Worm (Caenorhabditis elegans) whole organism, L2 larva: ENCODE data around the gene ceh-93.

Experiments
- C34F6.9 ChIP-seq: fragments of 150-350 bp; optimal IDR thresholded peaks from 2 replicates; lab custom pipeline; 2014; ENCODE audit warnings: missing biosample characterization, missing genetic modification characterization
- F13H6.1 ChIP-seq: sonication (generic microtip); optimal IDR thresholded peaks from 2 replicates; lab custom pipeline; 2016; ENCODE audit warnings: missing genetic modification characterization, missing compliant biosample characterization
- R02D3.7 ChIP-seq: fragments of 150-350 bp; optimal IDR thresholded peaks from 2 replicates; lab custom pipeline; 2014; ENCODE audit warnings: missing biosample characterization, missing genetic modification characterization
- Y55F3AM.14 ChIP-seq: fragments of 200-800 bp; sonication (Bioruptor generic); optimal IDR thresholded peaks from 2 replicates; lab custom pipeline; 2018; ENCODE audit warnings: mild to moderate bottlenecking, missing genetic modification characterization, missing compliant biosample characterization
- ZK546.5 ChIP-seq: sonication (generic microtip); optimal IDR thresholded peaks from 2 replicates; lab custom pipeline; 2017; ENCODE audit warnings: missing biosample characterization, missing genetic modification characterization
- alr-1 ChIP-seq: fragments of 150-350 bp; optimal IDR thresholded peaks from 2 replicates; lab custom pipeline; 2014; ENCODE audit warnings: missing biosample characterization, missing genetic modification characterization
- aly-2 ChIP-seq: fragments of 150-350 bp; optimal IDR thresholded peaks from 2 replicates; lab custom pipeline; 2014; ENCODE audit warnings: missing biosample characterization, missing genetic modification characterization
- ama-1 ChIP-seq: fragments of 150-350 bp; optimal IDR thresholded peaks from 2 replicates; lab custom pipeline; 2018; ENCODE audit warnings: inconsistent platforms
- blmp-1 ChIP-seq: sonication (generic microtip); optimal IDR thresholded peaks from 2 replicates; lab custom pipeline; 2017; ENCODE audit warnings: missing genetic modification characterization, mild to moderate bottlenecking, missing compliant biosample characterization, antibody characterized with exemption, moderate library complexity; ENCODE audit not compliant: insufficient read depth
- ceh-16 ChIP-seq: fragments of 150-350 bp; optimal IDR thresholded peaks from 2 replicates; lab custom pipeline; 2014; ENCODE audit warnings: missing biosample characterization, missing genetic modification characterization
- ceh-82 ChIP-seq: fragments of 150-350 bp; optimal IDR thresholded peaks from 2 replicates; lab custom pipeline; 2014; ENCODE audit warnings: missing biosample characterization, missing genetic modification characterization
- crh-2 ChIP-seq: sonication (generic microtip); optimal IDR thresholded peaks from 2 replicates; lab custom pipeline; 2017; ENCODE audit warnings: missing biosample characterization, missing genetic modification characterization
- dmd-4 ChIP-seq: sonication (generic microtip); optimal IDR thresholded peaks from 2 replicates; lab custom pipeline; 2017; ENCODE audit warnings: missing biosample characterization, missing genetic modification characterization
- egl-27 ChIP-seq: sonication (generic microtip); optimal IDR thresholded peaks from 3 replicates; lab custom pipeline; 2017; ENCODE audit warnings: missing biosample characterization, missing genetic modification reagents, missing genetic modification characterization
- elt-1 ChIP-seq: fragments of 150-350 bp; optimal IDR thresholded peaks from 2 replicates; lab custom pipeline; 2014; ENCODE audit warnings: missing biosample characterization, missing genetic modification characterization
- elt-3 ChIP-seq: sonication (generic microtip); optimal IDR thresholded peaks from 2 replicates; lab custom pipeline; 2017; ENCODE audit warnings: missing biosample characterization, missing genetic modification characterization
- fos-1 ChIP-seq: fragments of 150-350 bp; optimal IDR thresholded peaks from 2 replicates; lab custom pipeline; 2014; ENCODE audit warnings: missing biosample characterization, missing genetic modification characterization
- gmeb-1 ChIP-seq: fragments of 150-350 bp; optimal IDR thresholded peaks from 2 replicates; lab custom pipeline; 2014; ENCODE audit warnings: missing biosample characterization, missing genetic modification characterization
- lin-11 ChIP-seq: fragments of 150-350 bp; sonication (generic microtip); optimal IDR thresholded peaks from 2 replicates; lab custom pipeline; 2014; ENCODE audit warnings: missing biosample characterization, missing genetic modification characterization, inconsistent platforms, mixed read lengths
- lin-13 ChIP-seq: fragments of 150-350 bp; optimal IDR thresholded peaks from 2 replicates; lab custom pipeline; 2014; ENCODE audit warnings: missing biosample characterization, missing genetic modification reagents, missing genetic modification characterization
- lin-39 ChIP-seq: fragments of 150-350 bp; optimal IDR thresholded peaks from 2 replicates; lab custom pipeline; 2014; ENCODE audit warnings: missing biosample characterization, missing genetic modification reagents, missing genetic modification characterization
- lsy-2 ChIP-seq, 2 experiments: fragments of 150-350 bp in 1 of 2; sonication (generic microtip) in 1 of 2; optimal IDR thresholded peaks; 2 replicates each; lab custom pipeline; 2014 to 2017; ENCODE audit warnings: missing biosample characterization in 2 of 2, missing genetic modification characterization in 2 of 2
- mab-5 ChIP-seq: fragments of 150-350 bp; optimal IDR thresholded peaks from 2 replicates; lab custom pipeline; 2014; ENCODE audit warnings: missing biosample characterization, missing genetic modification characterization
- mbf-1 ChIP-seq: sonication (generic microtip); optimal IDR thresholded peaks from 2 replicates; lab custom pipeline; 2017; ENCODE audit warnings: missing biosample characterization, missing genetic modification characterization
- mdl-1 ChIP-seq, 2 experiments: fragments of 150-350 bp in 1 of 2; sonication (generic microtip) in 1 of 2; optimal IDR thresholded peaks; 2 replicates each; lab custom pipeline; 2017; ENCODE audit warnings: missing biosample characterization in 2 of 2, missing genetic modification characterization in 2 of 2
- nhr-10 ChIP-seq: sonication (generic microtip); optimal IDR thresholded peaks from 2 replicates; lab custom pipeline; 2017; ENCODE audit warnings: missing biosample characterization, missing genetic modification characterization
- nhr-11 ChIP-seq: fragments of 150-350 bp; optimal IDR thresholded peaks from 2 replicates; lab custom pipeline; 2014; ENCODE audit warnings: missing biosample characterization, missing genetic modification characterization
- nhr-12 ChIP-seq: fragments of 150-350 bp; optimal IDR thresholded peaks from 2 replicates; lab custom pipeline; 2014; ENCODE audit warnings: missing biosample characterization, missing genetic modification characterization
- nhr-129 ChIP-seq: fragments of 150-350 bp; optimal IDR thresholded peaks from 2 replicates; lab custom pipeline; 2014; ENCODE audit warnings: missing biosample characterization, missing genetic modification characterization
- nhr-21 ChIP-seq: fragments of 150-350 bp; optimal IDR thresholded peaks from 2 replicates; lab custom pipeline; 2014; ENCODE audit warnings: missing biosample characterization, missing genetic modification characterization
- nhr-23 ChIP-seq: fragments of 150-350 bp; optimal IDR thresholded peaks from 2 replicates; lab custom pipeline; 2014; ENCODE audit warnings: missing biosample characterization, missing genetic modification reagents, missing genetic modification characterization
- nhr-237 ChIP-seq: fragments of 150-350 bp; optimal IDR thresholded peaks from 2 replicates; lab custom pipeline; 2014; ENCODE audit warnings: missing biosample characterization, missing genetic modification characterization
- nhr-25 ChIP-seq: fragments of 150-350 bp; sonication (generic microtip); optimal IDR thresholded peaks from 3 replicates; lab custom pipeline; 2014; ENCODE audit warnings: missing biosample characterization, missing genetic modification characterization
- nhr-6 ChIP-seq: fragments of 150-350 bp; optimal IDR thresholded peaks from 2 replicates; lab custom pipeline; 2014; ENCODE audit warnings: missing biosample characterization, missing genetic modification characterization
- nhr-77 ChIP-seq: fragments of 150-350 bp; optimal IDR thresholded peaks from 2 replicates; lab custom pipeline; 2014; ENCODE audit warnings: missing biosample characterization, missing genetic modification characterization
- peb-1 ChIP-seq: fragments of 150-350 bp; optimal IDR thresholded peaks from 2 replicates; lab custom pipeline; 2014; ENCODE audit warnings: missing biosample characterization, missing genetic modification characterization
- sem-4 ChIP-seq: fragments of 150-350 bp; optimal IDR thresholded peaks from 2 replicates; lab custom pipeline; 2014; ENCODE audit warnings: missing biosample characterization, missing genetic modification reagents, missing genetic modification characterization
- skn-1 ChIP-seq: sonication (generic microtip); optimal IDR thresholded peaks from 2 replicates; lab custom pipeline; 2017; ENCODE audit warnings: missing biosample characterization, missing genetic modification characterization
- sma-3 ChIP-seq: sonication (generic microtip); optimal IDR thresholded peaks from 2 replicates; lab custom pipeline; 2016; ENCODE audit warnings: missing genetic modification reagents, missing genetic modification characterization, missing compliant biosample characterization
- sma-9 ChIP-seq, 2 experiments: fragments of 150-350 bp in 1 of 2; sonication (generic microtip) in 1 of 2; optimal IDR thresholded peaks; 2 replicates each; lab custom pipeline; 2014 to 2016; ENCODE audit warnings: missing genetic modification characterization in 2 of 2, mild to moderate bottlenecking in 1 of 2, missing biosample characterization in 1 of 2, missing compliant biosample characterization in 1 of 2, missing genetic modification reagents in 1 of 2, moderate library complexity in 1 of 2
- snpc-4 ChIP-seq: fragments of 150-350 bp; optimal IDR thresholded peaks from 2 replicates; lab custom pipeline; 2014; ENCODE audit warnings: missing biosample characterization, missing genetic modification characterization
- unc-39 ChIP-seq: fragments of 150-350 bp; optimal IDR thresholded peaks from 2 replicates; lab custom pipeline; 2014; ENCODE audit warnings: missing biosample characterization, missing genetic modification characterization
- unc-55 ChIP-seq: fragments of 150-350 bp; sonication (generic microtip); optimal IDR thresholded peaks from 3 replicates; lab custom pipeline; 2014; ENCODE audit warnings: missing biosample characterization, missing genetic modification reagents, missing genetic modification characterization
- unc-62 ChIP-seq: fragments of 150-350 bp; optimal IDR thresholded peaks from 2 replicates; lab custom pipeline; 2014; ENCODE audit warnings: missing biosample characterization, missing genetic modification reagents, missing genetic modification characterization
- zag-1 ChIP-seq: fragments of 150-350 bp; optimal IDR thresholded peaks from 2 replicates; lab custom pipeline; 2014; ENCODE audit warnings: missing biosample characterization, missing genetic modification characterization
- ztf-1 ChIP-seq: fragments of 200-800 bp; sonication (Bioruptor generic); conservative IDR thresholded peaks from 2 replicates; pipeline ENCODE4 v1.3.6; 2022; ENCODE audit warnings: missing genetic modification characterization, missing compliant biosample characterization
- ztf-11 ChIP-seq: sonication (generic microtip); optimal IDR thresholded peaks from 2 replicates; lab custom pipeline; 2017; ENCODE audit warnings: missing biosample characterization, missing genetic modification characterization
- ztf-4 ChIP-seq: fragments of 150-350 bp; optimal IDR thresholded peaks from 2 replicates; lab custom pipeline; 2014; ENCODE audit warnings: missing biosample characterization, missing genetic modification characterization

Gene ceh-93

DNA sequence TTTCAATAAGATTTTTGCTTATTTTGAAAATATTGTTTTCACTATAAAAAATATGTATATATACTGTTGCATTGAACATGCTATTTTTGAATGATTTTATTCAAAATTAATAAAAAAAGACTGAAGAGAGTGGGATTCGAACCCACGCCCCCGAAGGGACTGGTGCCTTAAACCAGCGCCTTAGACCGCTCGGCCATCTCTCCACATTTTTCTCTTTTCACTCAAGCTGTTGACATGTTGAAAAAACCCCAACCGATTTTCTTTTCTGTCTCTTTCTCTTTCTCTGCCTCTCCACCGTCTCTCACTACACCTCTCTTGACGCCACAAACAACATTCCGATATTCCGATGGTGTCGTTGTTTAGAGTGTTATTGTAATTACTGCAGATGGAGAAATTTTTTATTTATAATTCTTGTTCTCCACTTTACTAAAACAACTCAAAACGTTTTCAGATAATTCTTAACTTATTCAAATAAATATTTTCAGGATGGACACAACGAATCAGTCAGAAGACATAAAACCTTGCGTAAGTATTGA, 35.4 kb downstream of the ceh-93 start, which contains the start of gene sor-3:
sor-3 (plus strand) TSS at position 486 of the 536 bp plus-strand sequence.
- TF ChIP-seq dmd-4 (no peak), zag-1 (tag; lab: Kevin White, UChicago) (peak; percentile 62), lsy-2 (tag; optimal IDR thresholded peaks at IDR 0.05; lab: Kevin White, UChicago) (peak; percentile 65 to 87), alr-1 (tag; lab: Kevin White, UChicago) (peak; percentile 48), nhr-6 (tag; lab: Kevin White, UChicago) (peak; percentile 41), lin-11 (peak; percentile 50), C34F6.9 (tag; lab: Kevin White, UChicago) (peak; percentile 82), unc-39 (tag; lab: Kevin White, UChicago) (no peak), sem-4 (tag; lab: Kevin White, UChicago) (peak; percentile 66), ama-1 (no peak), R02D3.7 (no peak), nhr-21 (peak; percentile 81), nhr-25 (tag; lab: Kevin White, UChicago) (peak; percentile 67), gmeb-1 (peak; percentile 77), ztf-4 (peak; percentile 79), lin-13 (GFP tag; lab: Kevin White, UChicago) (peak; percentile 86), ceh-16 (tag; lab: Kevin White, UChicago) (no peak), elt-1 (no peak), crh-2 (tag; lab: Kevin White, UChicago) (peak; percentile 89), nhr-23 (tag; lab: Kevin White, UChicago) (no peak), ztf-1 (GFP tag; lab: Robert Waterston, UW) (no peak), unc-55 (GFP tag; lab: Kevin White, UChicago) (peak; percentile 96), sma-9 (GFP tag; optimal IDR thresholded peaks at IDR 0.05; lab: Kevin White, UChicago) (peak; percentile 64), sma-9 (tag; optimal IDR thresholded peaks at IDR 0.05; lab: Kevin White, UChicago) (no peak), nhr-12 (tag; lab: Kevin White, UChicago) (peak; percentile 36), nhr-11 (no peak), nhr-77 (tag; lab: Kevin White, UChicago) (no peak), mbf-1 (tag; lab: Kevin White, UChicago) (no peak), nhr-129 (peak; percentile 91), skn-1 (tag; lab: Kevin White, UChicago) (peak; percentile 40), lin-39 (no peak), Y55F3AM.14 (GFP tag; lab: Kevin White, UChicago) (peak; percentile 45), F13H6.1 (tag; lab: Kevin White, UChicago) (peak; percentile 74), ztf-11 (tag; lab: Kevin White, UChicago) (no peak), mdl-1 (tag; optimal IDR thresholded peaks at IDR 0.05; lab: Kevin White, UChicago) (peak; percentile 7 to 48), mab-5 (peak; percentile 69), blmp-1 (tag; lab: Kevin White, UChicago) (peak; percentile 10), ZK546.5 (no peak), nhr-10 (tag; lab: Kevin White, UChicago) (no peak), sma-3 (GFP tag; lab: Kevin White, UChicago) (peak; percentile 83), elt-3 (no peak), aly-2 (no peak), nhr-237 (tag; lab: Kevin White, UChicago) (no peak), ceh-82 (tag; lab: Kevin White, UChicago) (no peak), fos-1 (tag; lab: Kevin White, UChicago) (peak; percentile 85), unc-62 (GFP tag; lab: Kevin White, UChicago) (no peak), peb-1 (no peak), snpc-4 (tag; lab: Kevin White, UChicago) (no peak), egl-27 (tag; lab: Kevin White, UChicago) (peak; percentile 83)
